Fruit fly (Drosophila melanogaster): ENCODE results near the gene CG12289.

CG12289 gene

DNA sequence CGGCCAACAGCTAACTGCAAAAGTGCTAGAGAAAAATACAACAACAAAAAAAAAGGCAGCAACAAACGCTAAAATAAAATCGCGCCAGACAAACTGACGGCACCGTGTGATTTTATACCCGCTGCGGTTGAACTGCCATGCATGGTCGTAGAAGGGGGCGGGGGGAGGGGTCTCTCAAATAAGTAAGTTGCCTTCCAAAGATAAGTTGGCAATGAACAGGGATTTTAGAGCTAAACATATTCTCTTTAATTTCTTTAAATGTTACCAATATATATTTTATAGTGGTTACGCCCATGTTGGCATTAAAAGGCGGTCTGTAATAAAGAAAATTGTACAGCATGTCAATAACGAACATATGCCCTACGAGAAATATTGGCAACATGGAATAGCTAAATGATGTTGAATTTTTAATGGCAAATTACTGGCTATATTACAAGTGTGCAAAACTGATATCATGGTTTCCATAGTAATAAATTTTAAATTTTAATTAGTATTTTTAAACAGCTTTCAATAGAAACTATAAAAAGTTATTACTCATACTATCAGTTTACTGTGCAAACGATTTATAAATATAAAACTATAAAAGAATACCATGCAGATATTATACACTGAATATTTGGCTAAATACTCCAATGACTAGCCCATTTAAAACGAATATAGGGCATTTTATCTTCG lies 26.9 kb downstream of the CG12289 start:
- peak; percentile 92 for TF ChIP-seq CG7368 (GFP tag; optimal IDR thresholded peaks at IDR 0.05)
- TF ChIP-seq CG1621 (tag; optimal IDR thresholded peaks at IDR 0.05) = peak; percentile 95
- TF ChIP-seq OdsH (GFP tag; optimal IDR thresholded peaks at IDR 0.05) = peak; percentile 99
- peak; percentile 96 for TF ChIP-seq Eip75B (GFP tag; optimal IDR thresholded peaks at IDR 0.05)
- peak; percentile 94 for TF ChIP-seq Met (GFP tag; optimal IDR thresholded peaks at IDR 0.05)
- peak; percentile 97 for TF ChIP-seq CG8632 (GFP tag; optimal IDR thresholded peaks at IDR 0.05)
- peak; percentile 39 for TF ChIP-seq Blimp-1 (GFP tag; optimal IDR thresholded peaks at IDR 0.05)
- peak; percentile 97 for TF ChIP-seq achi (GFP tag; optimal IDR thresholded peaks at IDR 0.05)
- peak; percentile 76 to 91 for TF ChIP-seq ss (GFP tag; optimal IDR thresholded peaks at IDR 0.05)
- peak; percentile 12 for TF ChIP-seq fkh (GFP tag; optimal IDR thresholded peaks at IDR 0.05)
- TF ChIP-seq Smox (GFP tag; optimal IDR thresholded peaks at IDR 0.05) = peak; percentile 90
- peak; percentile 98 for TF ChIP-seq CG6163 (GFP tag; IDR thresholded peaks at IDR 0.05)
- peak; percentile 76 for TF ChIP-seq CG6808 (GFP tag; optimal IDR thresholded peaks at IDR 0.05)
- peak; percentile 84 for TF ChIP-seq topi (GFP tag; optimal IDR thresholded peaks at IDR 0.05)
- TF ChIP-seq CG34406 (GFP tag; optimal IDR thresholded peaks at IDR 0.05) = peak; percentile 97
- peak; percentile 94 for TF ChIP-seq fd59A (GFP tag; optimal IDR thresholded peaks at IDR 0.05)
- peak; percentile 98 for TF ChIP-seq Sox15 (GFP tag; optimal IDR thresholded peaks at IDR 0.05)
- TF ChIP-seq eg (GFP tag; IDR thresholded peaks at IDR 0.05) = peak; percentile 97
- peak; percentile 98 for TF ChIP-seq Eip78C (GFP tag)
- TF ChIP-seq CG31627 (GFP tag; optimal IDR thresholded peaks at IDR 0.05) = peak; percentile 96
- TF ChIP-seq Lpt (GFP tag; optimal IDR thresholded peaks at IDR 0.05) = peak; percentile 88
- TF ChIP-seq CG11902 (GFP tag; optimal IDR thresholded peaks at IDR 0.05) = peak; percentile 96
- TF ChIP-seq Sox102F (GFP tag; optimal IDR thresholded peaks at IDR 0.05) = peak; percentile 91
- TF ChIP-seq CG11762 (GFP tag; optimal IDR thresholded peaks at IDR 0.05; ENCODE audit: insufficient read depth) = peak; percentile 90
- TF ChIP-seq vri (GFP tag; optimal IDR thresholded peaks at IDR 0.05) = peak; percentile 80
- TF ChIP-seq CG8119 (GFP tag; IDR thresholded peaks at IDR 0.05) = peak; percentile 94
- peak; percentile 91 for TF ChIP-seq CG4318 (GFP tag; optimal IDR thresholded peaks at IDR 0.05)
- TF ChIP-seq CG6854 (GFP tag; optimal IDR thresholded peaks at IDR 0.05) = peak; percentile 4
- peak; percentile 82 for TF ChIP-seq dsx (GFP tag; optimal IDR thresholded peaks at IDR 0.05; ENCODE audit: poor library complexity, severe bottlenecking)
- peak; percentile 91 for TF ChIP-seq Gug (GFP tag; IDR thresholded peaks at IDR 0.05)
- TF ChIP-seq CG16779 (tag; optimal IDR thresholded peaks at IDR 0.05) = peak; percentile 89
- peak; percentile 90 for TF ChIP-seq cyc (GFP tag; optimal IDR thresholded peaks at IDR 0.05)
- TF ChIP-seq CG11294 (GFP tag; IDR thresholded peaks at IDR 0.05) = peak; percentile 96
- peak; percentile 94 for TF ChIP-seq esn (GFP tag; optimal IDR thresholded peaks at IDR 0.05)
- peak; percentile 97 for TF ChIP-seq Hr4 (GFP tag; optimal IDR thresholded peaks at IDR 0.05)
- TF ChIP-seq CG8319 (GFP tag; optimal IDR thresholded peaks at IDR 0.05) = peak; percentile 93
- TF ChIP-seq Ets21C (GFP tag; optimal IDR thresholded peaks at IDR 0.05) = peak; percentile 91
- TF ChIP-seq CG15336 (GFP tag; IDR thresholded peaks at IDR 0.05) = peak; percentile 95
- TF ChIP-seq CG9139 (GFP tag; optimal IDR thresholded peaks at IDR 0.05) = peak; percentile 67
- TF ChIP-seq dac (GFP tag; optimal IDR thresholded peaks at IDR 0.05) = peak; percentile 94
- TF ChIP-seq Eip93F (GFP tag; optimal IDR thresholded peaks at IDR 0.05) = peak; percentile 62
- TF ChIP-seq acj6 (GFP tag; optimal IDR thresholded peaks at IDR 0.05) = peak; percentile 98
- peak; percentile 97 for TF ChIP-seq pdm3 (GFP tag; optimal IDR thresholded peaks at IDR 0.05)
- peak; percentile 96 for TF ChIP-seq Hr39 (GFP tag; optimal IDR thresholded peaks at IDR 0.05)
- TF ChIP-seq CG6792 (GFP tag; optimal IDR thresholded peaks at IDR 0.05) = peak; percentile 97
- peak; percentile 91 to 95 for TF ChIP-seq salr (GFP tag; optimal IDR thresholded peaks at IDR 0.05)
- peak; percentile 91 for TF ChIP-seq svp (GFP tag)
- TF ChIP-seq Hr38 (GFP tag; optimal IDR thresholded peaks at IDR 0.05) = peak; percentile 84
- TF ChIP-seq CG10631 (GFP tag; optimal IDR thresholded peaks at IDR 0.05) = peak; percentile 97
- peak; percentile 84 for TF ChIP-seq CG6276 (GFP tag; optimal IDR thresholded peaks at IDR 0.05)
- peak; percentile 86 for TF ChIP-seq spab (GFP tag; optimal IDR thresholded peaks at IDR 0.05)

Data from whole organism, prepupa.